Worm (Caenorhabditis elegans) whole organism, mixed stage, embryonic: ENCODE measurements around the gene acr-7.

Experiments
- elt-3 ChIP-seq: fragments of 150-350 bp; optimal IDR thresholded peaks from 2 replicates; lab custom pipeline; 2014; ENCODE audit warnings: missing biosample characterization, missing genetic modification characterization
- nhr-2 ChIP-seq: fragments of 150-350 bp; optimal IDR thresholded peaks from 2 replicates; lab custom pipeline; 2014; ENCODE audit warnings: missing biosample characterization, missing genetic modification characterization
- snpc-4 ChIP-seq: fragments of 150-350 bp; optimal IDR thresholded peaks from 2 replicates; lab custom pipeline; 2014; ENCODE audit warnings: missing biosample characterization, missing genetic modification characterization
- sptf-1 ChIP-seq: sonication (generic microtip); optimal IDR thresholded peaks from 2 replicates; lab custom pipeline; 2017; ENCODE audit warnings: mild to moderate bottlenecking, missing genetic modification characterization, moderate library complexity, missing compliant biosample characterization
- unc-39 ChIP-seq: fragments of 150-350 bp; optimal IDR thresholded peaks from 2 replicates; lab custom pipeline; 2014; ENCODE audit warnings: missing biosample characterization, missing genetic modification characterization
- unc-62 ChIP-seq: fragments of 150-350 bp; optimal IDR thresholded peaks from 2 replicates; lab custom pipeline; 2014; ENCODE audit warnings: missing biosample characterization, missing genetic modification reagents, missing genetic modification characterization

ce11 chrII:7835314-7835713, 14.3 kb downstream of the acr-7 start, which contains the start of gene cex-2:
- TF ChIP-seq unc-39 (tag; lab: Kevin White, UChicago) (no peak), elt-3 (no peak), nhr-2 (tag; lab: Kevin White, UChicago) (no peak), sptf-1 (tag; lab: Kevin White, UChicago) (no peak), snpc-4 (tag; lab: Kevin White, UChicago) (no peak), unc-62 (no peak)
